Worm (Caenorhabditis elegans) whole organism, early embryonic: ENCODE data around the gene him-10.

Source experiments
- B0310.2 ChIP-seq: sonication (generic microtip); optimal IDR thresholded peaks from 2 replicates; lab custom pipeline; 2016; ENCODE audit warnings: mild to moderate bottlenecking, missing genetic modification characterization, missing compliant biosample characterization
- F13C5.2 ChIP-seq: sonication (generic microtip); optimal IDR thresholded peaks from 2 replicates; lab custom pipeline; 2017; ENCODE audit warnings: mild to moderate bottlenecking, missing genetic modification characterization, inconsistent platforms, missing compliant biosample characterization
- aly-1 ChIP-seq: sonication (generic microtip); optimal IDR thresholded peaks from 2 replicates; lab custom pipeline; 2016; ENCODE audit warnings: missing genetic modification characterization, missing compliant biosample characterization
- ama-1 ChIP-seq: fragments of 150-350 bp; optimal IDR thresholded peaks from 2 replicates; lab custom pipeline; 2014
- ceh-13 ChIP-seq: fragments of 200-800 bp; sonication (Bioruptor generic); optimal IDR thresholded peaks from 2 replicates; lab custom pipeline; 2018; ENCODE audit warnings: mild to moderate bottlenecking, missing genetic modification characterization, missing compliant biosample characterization
- ceh-36 ChIP-seq: sonication (generic microtip); optimal IDR thresholded peaks from 2 replicates; lab custom pipeline; 2016; ENCODE audit warnings: missing genetic modification characterization, inconsistent platforms, missing compliant biosample characterization
- ets-7 ChIP-seq: sonication (generic microtip); optimal IDR thresholded peaks from 2 replicates; lab custom pipeline; 2016; ENCODE audit warnings: missing genotype, missing genetic modification characterization, missing compliant biosample characterization
- flt-1 ChIP-seq: fragments of 200-800 bp; sonication (Bioruptor generic); IDR thresholded peaks from 2 replicates; pipeline ENCODE4 v1.3.6; 2022; ENCODE audit warnings: missing genetic modification characterization, missing compliant biosample characterization
- hmbx-1 ChIP-seq: sonication (generic microtip); optimal IDR thresholded peaks from 2 replicates; lab custom pipeline; 2016; ENCODE audit warnings: mild to moderate bottlenecking, missing genetic modification characterization, missing compliant biosample characterization
- hmg-4 ChIP-seq: fragments of 200-800 bp; sonication (Bioruptor generic); optimal IDR thresholded peaks from 2 replicates; lab custom pipeline; 2018; ENCODE audit warnings: mild to moderate bottlenecking, missing genetic modification characterization, missing compliant biosample characterization
- hnd-1 ChIP-seq: sonication (generic microtip); optimal IDR thresholded peaks from 2 replicates; lab custom pipeline; 2016; ENCODE audit warnings: missing genetic modification characterization, missing compliant biosample characterization
- pes-1 ChIP-seq: fragments of 200-800 bp; sonication (Bioruptor generic); IDR thresholded peaks from 2 replicates; pipeline ENCODE4 v1.3.6; 2022; ENCODE audit warnings: missing genetic modification reagents, missing genetic modification characterization, missing compliant biosample characterization
- scrt-1 ChIP-seq: fragments of 200-800 bp; sonication (Bioruptor generic); IDR thresholded peaks from 2 replicates; pipeline ENCODE4 v1.3.6; 2022; ENCODE audit warnings: missing genetic modification characterization, missing compliant biosample characterization
- sea-1 ChIP-seq: fragments of 200-800 bp; sonication (Bioruptor generic); conservative IDR thresholded peaks from 2 replicates; pipeline ENCODE4 v1.3.6; 2022; ENCODE audit warnings: missing genetic modification characterization, missing compliant biosample characterization
- tbx-11 ChIP-seq: fragments of 200-800 bp; sonication (Bioruptor generic); IDR thresholded peaks from 2 replicates; pipeline ENCODE4 v1.3.6; 2022; ENCODE audit warnings: missing genetic modification characterization, missing compliant biosample characterization
- tbx-37 ChIP-seq: fragments of 200-800 bp; sonication (Bioruptor generic); conservative IDR thresholded peaks from 2 replicates; pipeline ENCODE4 v1.3.6; 2022; ENCODE audit warnings: missing genetic modification reagents, missing genetic modification characterization, missing compliant biosample characterization
- tra-4 ChIP-seq: sonication (generic microtip); optimal IDR thresholded peaks from 2 replicates; lab custom pipeline; 2017; ENCODE audit warnings: missing genetic modification characterization, missing compliant biosample characterization

Gene him-10

DNA sequence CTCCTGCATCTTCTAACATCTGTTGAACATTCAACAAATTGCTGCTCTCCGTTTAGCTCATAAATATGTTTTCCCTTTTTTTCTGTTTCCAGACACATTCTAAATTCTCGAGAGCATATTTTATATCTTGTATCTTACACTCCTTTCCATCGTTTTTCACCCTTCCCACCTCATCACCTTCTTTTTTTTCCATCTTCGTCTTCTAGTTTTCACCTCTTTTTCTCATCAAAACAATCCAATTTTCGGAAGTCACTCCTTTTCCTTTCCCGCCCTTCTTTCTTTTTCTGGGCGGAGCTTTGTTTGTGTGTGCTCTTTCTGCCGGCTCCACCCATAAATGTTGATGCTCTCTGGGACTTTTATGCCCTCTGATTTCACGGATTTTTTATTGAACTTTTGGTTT, 19.8 kb downstream of the him-10 start:
- TF ChIP-seq tra-4 (tag; lab: Kevin White, UChicago) (no peak), sea-1 (no peak), scrt-1 (GFP tag; lab: Robert Waterston, UW) (no peak), ama-1 (lab: Kevin White, UChicago) (no peak), flt-1 (GFP tag; lab: Robert Waterston, UW) (no peak), hnd-1 (no peak), F13C5.2 (tag; lab: Kevin White, UChicago) (no peak), ceh-13 (GFP tag; lab: Kevin White, UChicago) (no peak), tbx-37 (no peak)

DNA sequence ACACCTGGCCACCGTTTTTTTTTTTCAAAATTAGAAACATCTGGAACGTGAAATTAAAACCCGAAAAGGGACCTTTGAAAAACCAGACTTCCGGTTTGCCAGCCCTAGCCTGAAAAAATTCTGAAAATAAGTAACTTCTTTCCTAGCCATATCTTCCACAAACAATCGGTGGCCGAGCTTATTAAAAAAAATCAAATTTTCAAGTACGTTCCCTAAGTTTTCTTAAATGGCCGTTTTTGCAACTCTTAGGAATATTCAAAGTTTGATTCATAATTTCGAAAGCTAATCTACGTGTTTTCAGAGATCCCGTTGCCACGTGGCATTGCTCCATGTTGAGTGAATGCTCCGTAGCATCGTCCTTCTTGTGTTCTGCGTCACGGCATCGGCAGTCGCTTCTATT, 20.6 kb downstream of the him-10 start, which contains the start of gene R12B2.8:
Gene R12B2.8 (plus strand): TSS at position 301 of the 400 bp plus-strand sequence.
- TF ChIP-seq aly-1 (tag; lab: Kevin White, UChicago) (no peak), ets-7 (tag; lab: Kevin White, UChicago) (no peak), tbx-37 (no peak), sea-1 (no peak), tra-4 (tag; lab: Kevin White, UChicago) (no peak), tbx-11 (GFP tag; lab: Robert Waterston, UW) (no peak), ceh-36 (no peak), hnd-1 (no peak), pes-1 (no peak), hmg-4 (GFP tag; lab: Kevin White, UChicago) (no peak), F13C5.2 (tag; lab: Kevin White, UChicago) (no peak), ama-1 (lab: Kevin White, UChicago) (no peak), flt-1 (GFP tag; lab: Robert Waterston, UW) (no peak), B0310.2 (tag; lab: Kevin White, UChicago) (no peak), scrt-1 (GFP tag; lab: Robert Waterston, UW) (no peak)

DNA sequence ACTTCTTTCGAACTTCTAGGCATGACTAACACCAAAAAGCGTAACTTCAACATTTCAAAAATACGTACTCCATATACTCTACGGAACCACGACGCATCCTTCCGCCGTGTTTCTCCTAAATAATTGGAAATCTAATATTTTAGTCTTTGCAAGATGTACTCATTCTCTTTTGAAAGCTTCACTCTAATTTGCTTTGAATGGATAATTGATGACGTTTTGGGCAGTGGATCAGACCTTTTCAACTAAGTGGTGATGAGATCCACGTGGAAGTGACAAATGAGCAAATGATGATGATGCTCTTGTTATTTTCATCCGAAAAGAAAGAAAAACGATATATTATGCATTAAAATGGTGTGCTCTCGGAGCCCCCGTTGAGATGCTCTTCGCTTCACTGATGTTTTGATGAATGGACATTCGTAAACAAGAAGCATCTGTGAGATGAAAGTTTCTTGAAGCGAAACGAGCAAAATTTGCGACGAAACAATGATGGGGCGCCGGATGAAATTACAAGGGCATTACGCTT, 21.5 kb downstream of the him-10 start:
- TF ChIP-seq ceh-13 (GFP tag; lab: Kevin White, UChicago) = no peak

ce11 chrIII:5826895-5827437, 23.9 kb downstream of the him-10 start:
- TF ChIP-seq pes-1 (no peak), ceh-13 (GFP tag; lab: Kevin White, UChicago) (no peak), scrt-1 (GFP tag; lab: Robert Waterston, UW) (no peak), ama-1 (lab: Kevin White, UChicago) (no peak), ceh-36 (no peak), ets-7 (tag; lab: Kevin White, UChicago) (no peak), flt-1 (GFP tag; lab: Robert Waterston, UW) (no peak)

ce11 chrIII:5828065-5828464, 25.0 kb downstream of the him-10 start:
- TF ChIP-seq tra-4 (tag; lab: Kevin White, UChicago) = no peak
- TF ChIP-seq ceh-36 = no peak
- no peak for TF ChIP-seq ets-7 (tag; lab: Kevin White, UChicago)
- TF ChIP-seq aly-1 (tag; lab: Kevin White, UChicago) = no peak
- no peak for TF ChIP-seq hnd-1
- TF ChIP-seq ama-1 (lab: Kevin White, UChicago) = no peak

ce11 chrIII:5832442-5832841, 29.4 kb downstream of the him-10 start:
- no peak for TF ChIP-seq scrt-1 (GFP tag; lab: Robert Waterston, UW)
- no peak for TF ChIP-seq tra-4 (tag; lab: Kevin White, UChicago)
- no peak for TF ChIP-seq ets-7 (tag; lab: Kevin White, UChicago)
- no peak for TF ChIP-seq hnd-1
- no peak for TF ChIP-seq sea-1
- TF ChIP-seq pes-1 = no peak
- TF ChIP-seq hmg-4 (GFP tag; lab: Kevin White, UChicago) = no peak
- no peak for TF ChIP-seq F13C5.2 (tag; lab: Kevin White, UChicago)
- TF ChIP-seq ceh-36 = no peak
- TF ChIP-seq tbx-37 = no peak

ce11 chrIII:5833376-5833775, 30.3 kb downstream of the him-10 start, which contains the start of the genes R12B2.13 and mdt-15:
Gene R12B2.13, minus strand, starts transcription at chrIII:5833476.
Gene mdt-15, minus strand, starts transcription at chrIII:5833751.
- TF ChIP-seq tbx-11 (GFP tag; lab: Robert Waterston, UW) = no peak
- no peak for TF ChIP-seq scrt-1 (GFP tag; lab: Robert Waterston, UW)

DNA sequence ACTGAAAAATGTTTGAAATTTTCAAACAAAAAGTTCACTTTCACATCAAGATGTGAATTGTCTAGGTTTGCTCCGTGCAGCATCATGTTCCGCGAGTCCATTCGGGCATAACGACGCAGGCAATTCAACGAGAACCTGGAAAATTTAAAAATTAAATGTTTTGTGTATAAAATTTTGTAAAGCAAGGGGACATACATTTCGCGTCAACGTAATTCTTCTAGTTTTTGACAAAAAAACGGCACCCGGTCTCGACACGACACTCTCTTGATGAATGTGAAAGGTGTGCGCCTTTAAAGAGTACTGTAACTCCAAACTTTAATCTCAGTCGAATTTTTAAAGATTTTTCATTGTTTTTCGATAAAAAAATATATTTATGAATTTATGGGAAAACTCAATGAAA, 31.0 kb downstream of the him-10 start, which contains the start of gene R12B2.6:
Gene R12B2.6 (minus strand): TSS at position 101 of the 400 bp plus-strand sequence.
- TF ChIP-seq tbx-11 (GFP tag; lab: Robert Waterston, UW) = no peak
- TF ChIP-seq flt-1 (GFP tag; lab: Robert Waterston, UW) = no peak
- TF ChIP-seq pes-1 = no peak
- no peak for TF ChIP-seq B0310.2 (tag; lab: Kevin White, UChicago)
- TF ChIP-seq tra-4 (tag; lab: Kevin White, UChicago) = no peak
- no peak for TF ChIP-seq aly-1 (tag; lab: Kevin White, UChicago)
- no peak for TF ChIP-seq sea-1
- TF ChIP-seq hnd-1 = no peak
- no peak for TF ChIP-seq ceh-13 (GFP tag; lab: Kevin White, UChicago)
- no peak for TF ChIP-seq F13C5.2 (tag; lab: Kevin White, UChicago)
- no peak for TF ChIP-seq hmg-4 (GFP tag; lab: Kevin White, UChicago)
- TF ChIP-seq hmbx-1 (tag; lab: Kevin White, UChicago) = no peak
- TF ChIP-seq scrt-1 (GFP tag; lab: Robert Waterston, UW) = no peak
- TF ChIP-seq ets-7 (tag; lab: Kevin White, UChicago) = no peak
- TF ChIP-seq tbx-37 = no peak
- TF ChIP-seq ama-1 (lab: Kevin White, UChicago) = no peak
- no peak for TF ChIP-seq ceh-36
